Worm (Caenorhabditis elegans): Measurements from ENCODE around the gene ceh-38.

- TF ChIP-seq hmg-4 (GFP tag; optimal IDR thresholded peaks at IDR 0.05): no peak
- no peak for TF ChIP-seq ets-7 (tag; optimal IDR thresholded peaks at IDR 0.05)
- no peak for TF ChIP-seq ceh-13 (GFP tag; optimal IDR thresholded peaks at IDR 0.05)
- TF ChIP-seq hnd-1 (tag; optimal IDR thresholded peaks at IDR 0.05): no peak
- no peak for TF ChIP-seq ama-1 (optimal IDR thresholded peaks at IDR 0.05)
These were observed 32.5 kb upstream of the ceh-38 start, which contains the start of gene B0252.5 for ce11 chrII:6918862-6919261.
